Fruit fly (Drosophila melanogaster) whole organism, embryonic: ENCODE data around the gene Msh6.
A peak's percentile ranks its signal among the peaks of the same experiment; 100 is the strongest.

Experiments
- B-H1 ChIP-seq: fragments of 200-800 bp; sonication (Bioruptor generic); IDR thresholded peaks from 3 replicates; pipeline ENCODE4 v1.3.6; 2022; ENCODE audit warnings: missing biosample characterization, missing genetic modification characterization
- CG10321 ChIP-seq: fragments of 200-800 bp; sonication (Bioruptor generic); IDR thresholded peaks from 2 replicates; pipeline ENCODE4 v1.3.6; 2022; ENCODE audit warnings: missing biosample characterization, missing genetic modification characterization
- CG10959 ChIP-seq: fragments of 200-800 bp; sonication (Bioruptor generic); IDR thresholded peaks from 2 replicates; pipeline ENCODE4 v1.3.6; 2022; ENCODE audit warnings: missing biosample characterization, missing genetic modification characterization
- CG10979 ChIP-seq: fragments of 200-800 bp; sonication (Bioruptor generic); optimal IDR thresholded peaks from 2 replicates; lab custom pipeline; 2018; ENCODE audit warnings: missing biosample characterization, mild to moderate bottlenecking, missing genetic modification characterization, moderate library complexity
- CG11093 ChIP-seq: fragments of 200-800 bp; sonication (Bioruptor generic); IDR thresholded peaks from 3 replicates; pipeline ENCODE4 v1.3.6; 2022; ENCODE audit warnings: missing biosample characterization, missing genetic modification characterization
- CG14014 ChIP-seq: fragments of 200-800 bp; sonication (Bioruptor generic); IDR thresholded peaks from 2 replicates; pipeline ENCODE4 v1.3.6; 2022; ENCODE audit warnings: missing biosample characterization, missing genetic modification characterization
- CG14441 ChIP-seq: fragments of 200-800 bp; sonication (Bioruptor generic); IDR thresholded peaks from 2 replicates; pipeline ENCODE4 v1.3.6; 2022; ENCODE audit warnings: missing biosample characterization, missing genetic modification characterization
- CG14710 ChIP-seq: fragments of 200-800 bp; sonication (Bioruptor generic); optimal IDR thresholded peaks from 3 replicates; lab custom pipeline; 2019; ENCODE audit warnings: missing biosample characterization, mild to moderate bottlenecking, missing genetic modification characterization, moderate library complexity
- CG14860 ChIP-seq: fragments of 200-800 bp; sonication (Bioruptor generic); IDR thresholded peaks from 3 replicates; pipeline ENCODE4 v1.3.6; 2022; ENCODE audit warnings: missing biosample characterization, missing genetic modification characterization; ENCODE audit not compliant: partially characterized antibody
- CG15011 ChIP-seq: fragments of 200-800 bp; sonication (Bioruptor generic); optimal IDR thresholded peaks from 3 replicates; lab custom pipeline; 2018; ENCODE audit warnings: missing biosample characterization, mild to moderate bottlenecking, missing genetic modification characterization
- CG1529 ChIP-seq: fragments of 200-800 bp; sonication (Bioruptor generic); optimal IDR thresholded peaks from 3 replicates; lab custom pipeline; 2018; ENCODE audit warnings: missing biosample characterization, missing genetic modification characterization
- CG15514 ChIP-seq: fragments of 200-800 bp; sonication (Bioruptor generic); optimal IDR thresholded peaks from 3 replicates; lab custom pipeline; 2017; ENCODE audit warnings: missing biosample characterization, missing genetic modification characterization, mild to moderate bottlenecking, moderate library complexity, missing genetic modification reagents
- CG16863 ChIP-seq: fragments of 200-800 bp; sonication (Bioruptor generic); optimal IDR thresholded peaks from 3 replicates; lab custom pipeline; 2016; ENCODE audit warnings: missing biosample characterization, missing genetic modification characterization
- CG17186 ChIP-seq: fragments of 200-800 bp; sonication (Bioruptor generic); optimal IDR thresholded peaks from 3 replicates; lab custom pipeline; 2017; ENCODE audit warnings: missing biosample characterization, missing genetic modification reagents, missing genetic modification characterization
- CG17328 ChIP-seq: fragments of 200-800 bp; sonication (Bioruptor generic); IDR thresholded peaks from 2 replicates; pipeline ENCODE4 v1.3.6; 2022; ENCODE audit warnings: missing biosample characterization, missing genetic modification characterization
- CG17802 ChIP-seq: fragments of 200-800 bp; sonication (Bioruptor generic); optimal IDR thresholded peaks from 2 replicates; lab custom pipeline; 2018; ENCODE audit warnings: missing biosample characterization, mild to moderate bottlenecking, missing genetic modification characterization, moderate library complexity
- CG17829 ChIP-seq: fragments of 200-800 bp; optimal IDR thresholded peaks from 2 replicates; lab custom pipeline; 2019; ENCODE audit warnings: missing biosample characterization, mild to moderate bottlenecking, missing genetic modification characterization, moderate library complexity
- CG18011 ChIP-seq: fragments of 200-800 bp; sonication (Bioruptor generic); optimal IDR thresholded peaks from 2 replicates; lab custom pipeline; 2017; ENCODE audit warnings: missing biosample characterization, missing genetic modification characterization, mild to moderate bottlenecking, moderate library complexity, missing genotype
- CG18262 ChIP-seq: fragments of 200-800 bp; optimal IDR thresholded peaks from 3 replicates; lab custom pipeline; 2019; ENCODE audit warnings: missing biosample characterization, mild to moderate bottlenecking, missing genetic modification characterization, moderate library complexity
- CG2678 ChIP-seq: fragments of 200-800 bp; sonication (Bioruptor generic); optimal IDR thresholded peaks from 3 replicates; lab custom pipeline; 2019; ENCODE audit warnings: missing biosample characterization, mild to moderate bottlenecking, missing genetic modification characterization, moderate library complexity
- CG30431 ChIP-seq: fragments of 200-800 bp; sonication (Bioruptor generic); optimal IDR thresholded peaks from 2 replicates; lab custom pipeline; 2017; ENCODE audit warnings: missing biosample characterization, missing genetic modification characterization
- CG32767 ChIP-seq: fragments of 200-800 bp; sonication (Bioruptor generic); IDR thresholded peaks from 2 replicates; pipeline ENCODE4 v1.3.6; 2022; ENCODE audit warnings: missing biosample characterization, missing genetic modification characterization
- CG3407 ChIP-seq: fragments of 200-800 bp; sonication (Bioruptor generic); optimal IDR thresholded peaks from 2 replicates; lab custom pipeline; 2018; ENCODE audit warnings: missing biosample characterization, mild to moderate bottlenecking, missing genetic modification characterization
- CG6272 ChIP-seq: fragments of 200-800 bp; sonication (Bioruptor generic); IDR thresholded peaks from 2 replicates; pipeline ENCODE4 v1.3.6; 2022; ENCODE audit warnings: missing biosample characterization, missing genetic modification characterization
- CG8359 ChIP-seq: fragments of 200-800 bp; sonication (Bioruptor generic); optimal IDR thresholded peaks from 2 replicates; lab custom pipeline; 2017; ENCODE audit warnings: missing biosample characterization, mild to moderate bottlenecking, missing genetic modification characterization, borderline replicate concordance
- CG9609 ChIP-seq: fragments of 200-800 bp; sonication (Bioruptor generic); optimal IDR thresholded peaks from 3 replicates; lab custom pipeline; 2016; ENCODE audit warnings: missing biosample characterization, missing genetic modification characterization
- CrebB ChIP-seq: fragments of 200-800 bp; sonication (Bioruptor generic); optimal IDR thresholded peaks from 3 replicates; lab custom pipeline; 2018; ENCODE audit warnings: missing biosample characterization, mild to moderate bottlenecking, missing genetic modification characterization
- Dip2 ChIP-seq: fragments of 200-800 bp; sonication (Bioruptor generic); IDR thresholded peaks from 2 replicates; pipeline ENCODE4 v1.3.6; 2022; ENCODE audit warnings: missing biosample characterization, missing genetic modification characterization
- Hr39 ChIP-seq: fragments of >200 bp; optimal IDR thresholded peaks from 2 replicates; lab custom pipeline; 2017
- Meics ChIP-seq: fragments of 200-800 bp; sonication (Bioruptor generic); optimal IDR thresholded peaks from 2 replicates; lab custom pipeline; 2017; ENCODE audit warnings: missing biosample characterization, mild to moderate bottlenecking, missing genetic modification characterization
- NC2β ChIP-seq: fragments of 200-800 bp; sonication (Bioruptor generic); optimal IDR thresholded peaks from 2 replicates; lab custom pipeline; 2016; ENCODE audit warnings: missing biosample characterization, missing genetic modification characterization
- Neu2 ChIP-seq: fragments of 200-800 bp; sonication (Bioruptor generic); optimal IDR thresholded peaks from 3 replicates; lab custom pipeline; 2016; ENCODE audit warnings: missing biosample characterization, missing genetic modification characterization, borderline replicate concordance
- Pdp1 ChIP-seq, 2 experiments: fragments of 200-800 bp; sonication (Bioruptor generic); optimal IDR thresholded peaks; 3 replicates each; lab custom pipeline; 2016; ENCODE audit warnings: missing biosample characterization in 2 of 2, missing genetic modification characterization in 2 of 2, mild to moderate bottlenecking in 1 of 2, moderate library complexity in 1 of 2
- Taf1 ChIP-seq: fragments of 200-800 bp; sonication (Bioruptor generic); IDR thresholded peaks from 2 replicates; pipeline ENCODE4 v1.3.6; 2022; ENCODE audit warnings: missing biosample characterization, missing genetic modification characterization
- bigmax ChIP-seq: fragments of 200-800 bp; sonication (Bioruptor generic); optimal IDR thresholded peaks from 2 replicates; lab custom pipeline; 2018; ENCODE audit warnings: missing biosample characterization, mild to moderate bottlenecking, missing genetic modification characterization
- bsh ChIP-seq, 2 experiments: fragments of 200-800 bp; sonication (Bioruptor generic); optimal IDR thresholded peaks; 2 replicates each; lab custom pipeline; 2017 to 2018; ENCODE audit warnings: mild to moderate bottlenecking in 2 of 2, missing biosample characterization in 2 of 2, missing genetic modification characterization in 2 of 2, moderate library complexity in 1 of 2
- btn ChIP-seq: fragments of 200-800 bp; sonication (Bioruptor generic); optimal IDR thresholded peaks from 2 replicates; lab custom pipeline; 2016; ENCODE audit warnings: missing biosample characterization, missing genetic modification characterization
- crc ChIP-seq: fragments of 200-800 bp; sonication (Bioruptor generic); optimal IDR thresholded peaks from 2 replicates; lab custom pipeline; 2016; ENCODE audit warnings: missing biosample characterization, missing genetic modification characterization
- gem ChIP-seq: fragments of 200-800 bp; sonication (Bioruptor generic); optimal IDR thresholded peaks from 2 replicates; lab custom pipeline; 2019; ENCODE audit warnings: missing biosample characterization, mild to moderate bottlenecking, missing genetic modification characterization, moderate library complexity
- gsb-n ChIP-seq: fragments of 200-800 bp; sonication (Bioruptor generic); optimal IDR thresholded peaks from 3 replicates; lab custom pipeline; 2018; ENCODE audit warnings: missing biosample characterization, mild to moderate bottlenecking, missing genetic modification characterization
- lov ChIP-seq, 2 experiments: fragments of 200-800 bp in 1 of 2; fragments of >200 bp in 1 of 2; sonication (Bioruptor generic) in 1 of 2; IDR thresholded peaks in 1 of 2; optimal IDR thresholded peaks in 1 of 2; 2 replicates in 1 of 2; 3 replicates in 1 of 2; pipeline versions ENCODE4 v1.3.6 to Lab custom; 2017 to 2022; ENCODE audit warnings: missing biosample characterization in 1 of 2, missing genetic modification characterization in 1 of 2
- nmo ChIP-seq: fragments of 200-800 bp; sonication (Bioruptor generic); optimal IDR thresholded peaks from 2 replicates; lab custom pipeline; 2018; ENCODE audit warnings: missing biosample characterization, mild to moderate bottlenecking, missing genetic modification characterization, moderate library complexity
- odd ChIP-seq: fragments of 200-800 bp; sonication (Bioruptor generic); optimal IDR thresholded peaks from 2 replicates; lab custom pipeline; 2017; ENCODE audit warnings: missing biosample characterization, mild to moderate bottlenecking, missing genetic modification characterization
- otp ChIP-seq: fragments of 200-800 bp; sonication (Bioruptor generic); IDR thresholded peaks from 3 replicates; pipeline ENCODE4, ENCODE4 v1.3.6; 2022; ENCODE audit warnings: missing biosample characterization, missing genetic modification characterization
- row ChIP-seq: fragments of 200-800 bp; sonication (Bioruptor generic); IDR thresholded peaks from 3 replicates; pipeline ENCODE4 v1.3.6; 2022; ENCODE audit warnings: missing biosample characterization, missing genetic modification characterization
- sr ChIP-seq: fragments of 200-800 bp; sonication (Bioruptor generic); IDR thresholded peaks from 3 replicates; pipeline ENCODE4 v1.3.6; 2022; ENCODE audit warnings: missing biosample characterization, missing genetic modification characterization
- tin ChIP-seq: fragments of 200-800 bp; sonication (Bioruptor generic); optimal IDR thresholded peaks from 3 replicates; lab custom pipeline; 2016; ENCODE audit warnings: missing biosample characterization, missing genetic modification characterization
- unc-4 ChIP-seq: fragments of 200-800 bp; sonication (Bioruptor generic); IDR thresholded peaks from 2 replicates; pipeline ENCODE4 v1.3.6; 2022; ENCODE audit warnings: missing biosample characterization, missing genetic modification characterization; ENCODE audit not compliant: partially characterized antibody

Gene Msh6

DNA sequence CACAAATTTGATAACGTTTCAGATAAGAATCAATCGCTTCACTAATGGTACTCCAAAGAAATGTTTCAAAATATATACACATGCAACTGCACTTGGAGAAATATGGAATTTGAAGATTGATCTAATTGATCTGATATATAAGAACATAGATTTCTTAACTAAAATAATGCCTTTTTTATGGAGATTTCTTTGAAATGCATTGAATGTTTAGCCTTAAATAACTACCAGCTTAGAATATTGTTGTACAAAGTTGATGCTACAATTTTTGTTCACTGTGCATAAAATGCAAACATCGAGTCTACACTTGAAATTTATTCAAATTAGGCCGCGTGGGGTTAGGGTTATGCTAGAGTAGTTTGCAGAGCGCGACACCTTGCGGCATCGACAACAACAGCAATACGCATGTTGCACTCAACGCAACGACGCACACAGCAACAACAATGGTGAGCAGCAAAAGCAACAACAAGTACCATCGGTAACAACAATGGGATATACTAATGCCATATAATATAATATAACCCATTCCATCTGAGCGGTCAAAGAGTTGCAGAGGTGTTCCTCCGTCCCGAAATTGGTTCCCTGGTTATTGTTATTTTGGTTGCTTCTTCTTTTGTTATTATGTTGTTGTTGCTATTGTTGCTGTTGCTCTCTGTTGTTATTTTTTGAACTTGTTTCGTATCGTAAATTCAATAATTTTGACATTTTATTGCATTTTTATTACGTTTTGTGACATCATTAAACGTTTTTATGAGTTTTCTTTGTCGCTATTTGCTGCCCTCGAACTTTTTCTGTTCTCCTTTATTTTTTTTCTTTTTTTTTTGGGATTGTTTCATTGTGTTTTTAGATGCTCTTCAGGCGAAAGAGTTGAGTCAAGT, 41.1 kb upstream of the Msh6 start (continued):
- no peak for TF ChIP-seq CG14860 (GFP tag; lab: Robert Waterston, UW)
- no peak for TF ChIP-seq Dip2 (GFP tag; lab: Robert Waterston, UW)
- TF ChIP-seq sr (GFP tag; lab: Robert Waterston, UW) = no peak
- TF ChIP-seq bsh (GFP tag; optimal IDR thresholded peaks at IDR 0.05; lab: Kevin White, UChicago) = peak in 1 of 2 experiments; percentile 61
- TF ChIP-seq Neu2 = no peak
- peak; percentile 64 for TF ChIP-seq gem
- peak; percentile 5 for TF ChIP-seq CG8359 (GFP tag; lab: Kevin White, UChicago)
- no peak for TF ChIP-seq Hr39 (lab: Kevin White, UChicago)
- TF ChIP-seq gsb-n (tag; lab: Kevin White, UChicago) = peak; percentile 42
- TF ChIP-seq CG16863 = peak; percentile 0
- TF ChIP-seq CG14710 (tag; lab: Kevin White, UChicago) = peak; percentile 48
- no peak for TF ChIP-seq CG11093 (GFP tag; lab: Robert Waterston, UW)
- TF ChIP-seq CG18011 (GFP tag; lab: Kevin White, UChicago) = no peak
- no peak for TF ChIP-seq bigmax (GFP tag; lab: Kevin White, UChicago)
- TF ChIP-seq CG18262 (tag; lab: Kevin White, UChicago) = peak; percentile 76
- TF ChIP-seq Meics (GFP tag; lab: Kevin White, UChicago) = no peak
- peak; percentile 7 for TF ChIP-seq CG30431 (GFP tag; lab: Kevin White, UChicago)
- TF ChIP-seq nmo (GFP tag; lab: Kevin White, UChicago) = peak; percentile 34
- TF ChIP-seq CG17328 (GFP tag; lab: Robert Waterston, UW) = peak; percentile 59; the same call in 1 of the 2 replicates
- TF ChIP-seq CG14441 (GFP tag; lab: Robert Waterston, UW) = no peak
- TF ChIP-seq Pdp1 (GFP tag; optimal IDR thresholded peaks at IDR 0.05; lab: Kevin White, UChicago) = no peak
- no peak for TF ChIP-seq CG14014 (GFP tag; lab: Robert Waterston, UW)
- 0 out of 2 replicates have a peak, but pooled peaks have one; percentile 46 for TF ChIP-seq CG10959 (GFP tag; lab: Robert Waterston, UW)
- TF ChIP-seq odd = no peak
- TF ChIP-seq tin (GFP tag; lab: Kevin White, UChicago) = no peak
- no peak for TF ChIP-seq btn
- TF ChIP-seq NC2β = peak; percentile 20
- no peak for TF ChIP-seq otp (GFP tag; lab: Robert Waterston, UW)
- TF ChIP-seq CG17186 (GFP tag; lab: Kevin White, UChicago) = no peak
- peak; percentile 44; the same call in 1 of the 3 replicates for TF ChIP-seq row
- TF ChIP-seq CG17829 (tag; lab: Kevin White, UChicago) = peak; percentile 64
- no peak for TF ChIP-seq CG9609 (GFP tag; lab: Kevin White, UChicago)
- no peak for TF ChIP-seq CG1529 (GFP tag; lab: Kevin White, UChicago)
- no peak for TF ChIP-seq lov (optimal IDR thresholded peaks at IDR 0.05; lab: Kevin White, UChicago)
- no peak for TF ChIP-seq lov (GFP tag; IDR thresholded peaks at IDR 0.05; lab: Robert Waterston, UW)
- no peak for TF ChIP-seq CG17802 (tag; lab: Kevin White, UChicago)
- TF ChIP-seq crc = no peak
- TF ChIP-seq CG15514 (GFP tag; lab: Kevin White, UChicago) = no peak
- TF ChIP-seq CG10979 (tag; lab: Kevin White, UChicago) = peak; percentile 71
- TF ChIP-seq CG2678 (tag; lab: Kevin White, UChicago) = peak; percentile 19
- no peak for TF ChIP-seq CrebB (tag; lab: Kevin White, UChicago)
- no peak for TF ChIP-seq CG32767 (GFP tag; lab: Robert Waterston, UW)
- no peak for TF ChIP-seq CG15011 (GFP tag; lab: Kevin White, UChicago)
- no peak for TF ChIP-seq Taf1 (GFP tag; lab: Robert Waterston, UW)
- TF ChIP-seq CG3407 (GFP tag; lab: Kevin White, UChicago) = no peak
- TF ChIP-seq CG6272 = no peak
- TF ChIP-seq CG10321 = no peak
- no peak for TF ChIP-seq B-H1
- TF ChIP-seq unc-4 (GFP tag; lab: Robert Waterston, UW) = no peak
